Worm (Caenorhabditis elegans): ENCODE results near the gene pat-6.

Gene pat-6

ce11 chrIV:290387-290786 lies 26.4 kb upstream of the pat-6 start:
- TF ChIP-seq ceh-22 (tag; optimal IDR thresholded peaks at IDR 0.05) (no peak), pax-1 (tag; optimal IDR thresholded peaks at IDR 0.05) (no peak), elt-2 (tag; optimal IDR thresholded peaks at IDR 0.05) (no peak), unc-3 (GFP tag; conservative IDR thresholded peaks at IDR 0.05) (no peak), unc-3 (tag; optimal IDR thresholded peaks at IDR 0.05) (no peak)

DNA sequence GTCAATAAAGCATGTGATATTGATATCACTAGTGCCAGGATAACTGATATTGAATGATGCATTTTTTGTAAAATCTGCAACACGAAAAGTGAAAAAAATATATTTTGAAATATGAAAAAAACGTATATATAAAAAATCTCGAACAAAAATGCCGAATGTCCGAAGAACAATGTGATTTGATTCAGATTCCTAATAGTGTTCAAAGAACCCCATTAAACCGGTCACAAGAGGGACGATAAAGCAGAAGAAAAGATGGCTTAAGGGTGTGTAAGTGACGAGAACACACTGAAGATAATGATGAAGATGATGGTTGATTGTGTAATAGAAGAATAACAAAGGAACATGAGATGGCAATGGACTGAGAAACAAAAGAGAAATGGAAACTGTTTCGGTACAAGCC lies 24.0 kb upstream of the pat-6 start, which contains the start of gene T21D12.14:
Gene T21D12.14 (minus strand): TSS at position 101 of the 400 bp plus-strand sequence.
- no peak for TF ChIP-seq unc-3 (GFP tag; conservative IDR thresholded peaks at IDR 0.05)
- TF ChIP-seq unc-3 (tag; optimal IDR thresholded peaks at IDR 0.05) = no peak
- TF ChIP-seq ceh-9 (tag; optimal IDR thresholded peaks at IDR 0.05) = no peak
- TF ChIP-seq rnt-1 (tag; optimal IDR thresholded peaks at IDR 0.05) = no peak
- TF ChIP-seq ceh-48 (tag; optimal IDR thresholded peaks at IDR 0.05) = no peak
- no peak for TF ChIP-seq lin-11 (tag; optimal IDR thresholded peaks at IDR 0.05)
- no peak for TF ChIP-seq dmd-4 (tag; optimal IDR thresholded peaks at IDR 0.05; ENCODE audit: borderline replicate concordance)
- no peak for TF ChIP-seq syd-9 (tag; optimal IDR thresholded peaks at IDR 0.05)
- TF ChIP-seq Y22D7AL.16 (tag; optimal IDR thresholded peaks at IDR 0.05) = no peak
- no peak for TF ChIP-seq odd-2 (tag; optimal IDR thresholded peaks at IDR 0.05)

DNA sequence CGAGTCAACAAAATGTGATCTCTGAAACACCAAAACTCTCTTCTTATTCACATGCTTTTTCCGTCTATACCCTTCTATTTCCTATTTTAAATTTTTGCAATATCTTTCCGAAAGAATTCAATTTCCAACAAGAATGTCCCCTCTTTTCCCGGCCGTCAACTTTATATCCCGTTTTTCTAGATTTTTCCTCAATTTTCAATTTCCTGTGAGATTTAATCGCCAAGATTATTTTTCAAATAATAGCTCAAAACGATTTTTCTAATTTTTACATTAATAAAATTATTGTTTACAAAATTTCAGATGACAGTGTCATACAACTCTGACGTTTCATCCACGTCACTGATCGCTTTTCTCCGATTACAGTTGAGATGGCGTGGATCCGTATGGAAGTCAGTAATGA lies 19.3 kb upstream of the pat-6 start, which contains the start of gene best-19:
Gene best-19 (plus strand): TSS at position 301 of the 400 bp plus-strand sequence.
- TF ChIP-seq T23F11.4 (GFP tag; optimal IDR thresholded peaks at IDR 0.05) (no peak), unc-42 (tag; optimal IDR thresholded peaks at IDR 0.05) (peak; percentile 52)

ce11 chrIV:282008-282407 lies 18.0 kb upstream of the pat-6 start:
- TF ChIP-seq tbx-2 (tag; optimal IDR thresholded peaks at IDR 0.05) = no peak
- TF ChIP-seq ztf-16 (tag; optimal IDR thresholded peaks at IDR 0.05) = no peak
- no peak for TF ChIP-seq sox-4 (tag; optimal IDR thresholded peaks at IDR 0.05)
- TF ChIP-seq pha-2 (tag; optimal IDR thresholded peaks at IDR 0.05) = no peak
- no peak for TF ChIP-seq hlh-8 (tag; optimal IDR thresholded peaks at IDR 0.05)
- TF ChIP-seq ama-1 (optimal IDR thresholded peaks at IDR 0.05) = no peak
- no peak for TF ChIP-seq nfya-1 (tag; optimal IDR thresholded peaks at IDR 0.05)
- no peak for TF ChIP-seq madf-2 (tag; optimal IDR thresholded peaks at IDR 0.05)
- no peak for TF ChIP-seq pax-1 (tag; optimal IDR thresholded peaks at IDR 0.05)
- no peak for TF ChIP-seq eyg-1 (tag; optimal IDR thresholded peaks at IDR 0.05)
- TF ChIP-seq che-1 (tag; optimal IDR thresholded peaks at IDR 0.05) = no peak
- TF ChIP-seq ceh-9 (tag; optimal IDR thresholded peaks at IDR 0.05) = no peak

DNA sequence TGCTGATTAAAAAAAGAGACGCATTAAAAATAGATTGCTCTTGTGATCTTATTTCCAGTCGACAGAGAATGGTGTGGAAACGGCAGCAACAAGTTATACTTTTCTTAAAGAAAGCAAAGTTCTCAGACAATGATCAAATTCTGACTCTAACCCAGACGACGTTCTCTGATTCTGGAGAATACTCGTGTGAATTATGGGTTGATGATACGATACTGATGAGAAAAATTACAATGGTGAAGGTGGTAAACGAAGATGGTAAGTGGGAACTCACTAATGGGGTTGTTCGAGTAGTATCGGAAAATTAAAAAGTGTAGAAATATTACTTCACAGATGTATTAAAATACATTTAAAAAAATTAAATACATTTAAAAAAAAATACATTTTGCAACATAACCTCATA lies 14.3 kb upstream of the pat-6 start:
- TF ChIP-seq hlh-6 (tag; optimal IDR thresholded peaks at IDR 0.05) (no peak), ceh-2 (tag; optimal IDR thresholded peaks at IDR 0.05) (no peak), sdc-2 (tag; optimal IDR thresholded peaks at IDR 0.05) (no peak), ceh-19 (GFP tag; optimal IDR thresholded peaks at IDR 0.05) (no peak), elt-2 (tag; optimal IDR thresholded peaks at IDR 0.05) (no peak)

ce11 chrIV:275146-275545 lies 11.1 kb upstream of the pat-6 start:
- TF ChIP-seq ceh-14 (tag; optimal IDR thresholded peaks at IDR 0.05) = no peak
- no peak for TF ChIP-seq ceh-34 (tag; optimal IDR thresholded peaks at IDR 0.05)
- no peak for TF ChIP-seq ceh-2 (tag; optimal IDR thresholded peaks at IDR 0.05)
- TF ChIP-seq hlh-6 (tag; optimal IDR thresholded peaks at IDR 0.05) = no peak
- no peak for TF ChIP-seq elt-2 (tag; optimal IDR thresholded peaks at IDR 0.05)
- TF ChIP-seq fkh-6 (tag; optimal IDR thresholded peaks at IDR 0.05) = no peak
- TF ChIP-seq ceh-30 (tag; optimal IDR thresholded peaks at IDR 0.05) = no peak
- no peak for TF ChIP-seq unc-42 (tag; optimal IDR thresholded peaks at IDR 0.05)
